Fruit fly (Drosophila melanogaster) whole organism, wandering third instar larva: ENCODE data around the gene CG7841.

ENCODE experiments used
- Abd-B ChIP-seq: fragments of >200 bp; optimal IDR thresholded peaks from 2 replicates; lab custom pipeline; 2017; ENCODE audit warnings: missing biosample characterization, missing genetic modification characterization
- CG32264 ChIP-seq: fragments of 200-800 bp; sonication (Bioruptor generic); optimal IDR thresholded peaks from 2 replicates; lab custom pipeline; 2016; ENCODE audit warnings: missing biosample characterization, missing genetic modification characterization
- CG9705 ChIP-seq: fragments of 200-800 bp; sonication (Bioruptor generic); optimal IDR thresholded peaks from 2 replicates; lab custom pipeline; 2018; ENCODE audit warnings: missing biosample characterization, mild to moderate bottlenecking, missing genetic modification characterization
- CrebA ChIP-seq: fragments of 200-800 bp; sonication (Bioruptor generic); optimal IDR thresholded peaks from 2 replicates; lab custom pipeline; 2016; ENCODE audit warnings: missing biosample characterization, mild to moderate bottlenecking, missing genetic modification characterization, borderline replicate concordance
- Dfd ChIP-seq: fragments of >200 bp; optimal IDR thresholded peaks from 2 replicates; lab custom pipeline; 2017; ENCODE audit warnings: missing biosample characterization, missing genetic modification characterization
- Dif ChIP-seq: fragments of 200-275, 200-300 bp; sonication (Bioruptor generic); optimal IDR thresholded peaks from 2 replicates; lab custom pipeline; 2018; ENCODE audit warnings: missing biosample characterization, missing genetic modification characterization; ENCODE audit not compliant: partially characterized antibody
- GATAd ChIP-seq: sonication (Bioruptor generic); optimal IDR thresholded peaks from 2 replicates; lab custom pipeline; 2016; ENCODE audit warnings: missing biosample characterization, missing genetic modification characterization
- HLH106 ChIP-seq: fragments of 200-800 bp; optimal IDR thresholded peaks from 3 replicates; lab custom pipeline; 2019; ENCODE audit warnings: missing biosample characterization, mild to moderate bottlenecking, missing genetic modification characterization, moderate library complexity
- Hnf4 ChIP-seq: fragments of 200-800 bp; sonication (Bioruptor generic); optimal IDR thresholded peaks from 2 replicates; lab custom pipeline; 2016; ENCODE audit warnings: missing biosample characterization, mild to moderate bottlenecking, missing genetic modification characterization
- Hr78 ChIP-seq: fragments of >200 bp; optimal IDR thresholded peaks from 2 replicates; lab custom pipeline; 2017; ENCODE audit warnings: missing biosample characterization, missing genetic modification characterization
- Hr83 ChIP-seq: fragments of 200-300 bp; sonication (Bioruptor generic); optimal IDR thresholded peaks from 2 replicates; lab custom pipeline; 2016; ENCODE audit warnings: missing biosample characterization, mild to moderate bottlenecking, missing genetic modification characterization, moderate library complexity; ENCODE audit not compliant: poor library complexity, severe bottlenecking
- Jra ChIP-seq: sonication (Bioruptor generic); optimal IDR thresholded peaks from 2 replicates; lab custom pipeline; 2016; ENCODE audit warnings: missing biosample characterization, missing genetic modification characterization
- Mio ChIP-seq: sonication (Bioruptor generic); optimal IDR thresholded peaks from 2 replicates; lab custom pipeline; 2016; ENCODE audit warnings: missing biosample characterization, missing genetic modification characterization
- Myc ChIP-seq: fragments of >200 bp; optimal IDR thresholded peaks from 2 replicates; lab custom pipeline; 2017
- N ChIP-seq: fragments of >200 bp; optimal IDR thresholded peaks from 2 replicates; lab custom pipeline; 2018; ENCODE audit warnings: missing biosample characterization, missing external identifiers, missing genetic modification characterization
- OdsH ChIP-seq: fragments of 200-800 bp; sonication (Bioruptor generic); optimal IDR thresholded peaks from 2 replicates; lab custom pipeline; 2016; ENCODE audit warnings: missing biosample characterization, mild to moderate bottlenecking, missing genetic modification characterization
- Rel ChIP-seq, 2 experiments: fragments of 200-800 bp; sonication (Bioruptor generic) in 1 of 2; optimal IDR thresholded peaks; 2 replicates in 1 of 2; 3 replicates in 1 of 2; lab custom pipeline; 2016 to 2019; ENCODE audit warnings: mild to moderate bottlenecking in 2 of 2, missing biosample characterization in 2 of 2, missing genetic modification characterization in 2 of 2, moderate library complexity in 1 of 2
- Sp1 ChIP-seq: fragments of 200-800 bp; sonication (Bioruptor generic); optimal IDR thresholded peaks from 3 replicates; lab custom pipeline; 2019; ENCODE audit warnings: missing biosample characterization, mild to moderate bottlenecking, missing genetic modification characterization, moderate library complexity
- Vsx2 ChIP-seq: fragments of 200-300, 225-300 bp; sonication (Bioruptor generic); optimal IDR thresholded peaks from 2 replicates; lab custom pipeline; 2018; ENCODE audit warnings: missing biosample characterization, missing genetic modification characterization; ENCODE audit not compliant: partially characterized antibody
- br ChIP-seq: fragments of 200-800 bp; sonication (Bioruptor generic); optimal IDR thresholded peaks from 2 replicates; lab custom pipeline; 2016; ENCODE audit warnings: missing biosample characterization, missing genetic modification characterization
- brk ChIP-seq: fragments of 200-800 bp; sonication (Bioruptor generic); optimal IDR thresholded peaks from 2 replicates; lab custom pipeline; 2016; ENCODE audit warnings: missing biosample characterization, mild to moderate bottlenecking, missing genetic modification characterization
- dl ChIP-seq, 2 experiments: fragments of 175-275, 200-275 bp in 1 of 2; fragments of 200-275 bp in 1 of 2; sonication (Bioruptor generic); optimal IDR thresholded peaks; lab custom pipeline; 2018; ENCODE audit warnings: mild to moderate bottlenecking in 2 of 2, missing biosample characterization in 2 of 2, missing genetic modification characterization in 2 of 2, moderate library complexity in 2 of 2; ENCODE audit not compliant: partially characterized antibody in 2 of 2, insufficient read depth in 1 of 2
- dmrt93B ChIP-seq: fragments of 200-800 bp; sonication (Bioruptor generic); optimal IDR thresholded peaks from 2 replicates; lab custom pipeline; 2018; ENCODE audit warnings: missing biosample characterization, mild to moderate bottlenecking, missing genetic modification characterization
- dsf ChIP-seq: sonication (Bioruptor generic); optimal IDR thresholded peaks from 2 replicates; lab custom pipeline; 2016; ENCODE audit warnings: missing biosample characterization, missing genetic modification characterization, borderline replicate concordance
- ey ChIP-seq: fragments of 200-800 bp; sonication (Bioruptor generic); optimal IDR thresholded peaks from 2 replicates; lab custom pipeline; 2016; ENCODE audit warnings: missing biosample characterization, missing genetic modification characterization
- foxo ChIP-seq, 2 experiments: fragments of 200-800 bp; sonication (Bioruptor generic); optimal IDR thresholded peaks; 2 replicates in 1 of 2; 3 replicates in 1 of 2; lab custom pipeline; 2016 to 2017; ENCODE audit warnings: missing biosample characterization in 2 of 2, missing genetic modification characterization in 2 of 2
- fru ChIP-seq: fragments of 200-800 bp; sonication (Bioruptor generic); optimal IDR thresholded peaks from 3 replicates; lab custom pipeline; 2016; ENCODE audit warnings: missing biosample characterization, mild to moderate bottlenecking, missing genetic modification characterization
- h ChIP-seq: fragments of 200-800 bp; sonication (Bioruptor generic); optimal IDR thresholded peaks from 3 replicates; lab custom pipeline; 2016; ENCODE audit warnings: missing biosample characterization, mild to moderate bottlenecking, missing genetic modification characterization
- jim ChIP-seq: fragments of 175-275, 200-325 bp; sonication (Bioruptor generic); optimal IDR thresholded peaks from 2 replicates; lab custom pipeline; 2016; ENCODE audit warnings: missing biosample characterization, mild to moderate bottlenecking, missing genetic modification characterization
- lola ChIP-seq: fragments of >200 bp; optimal IDR thresholded peaks from 2 replicates; lab custom pipeline; 2017; ENCODE audit warnings: missing biosample characterization, missing genetic modification characterization
- pan ChIP-seq: fragments of >200 bp; optimal IDR thresholded peaks from 2 replicates; lab custom pipeline; 2017
- psq ChIP-seq: fragments of 200-800 bp; sonication (Bioruptor generic); optimal IDR thresholded peaks from 3 replicates; lab custom pipeline; 2017; ENCODE audit warnings: missing biosample characterization, mild to moderate bottlenecking, missing genetic modification characterization, moderate library complexity
- rgr ChIP-seq: fragments of 200-800 bp; sonication (Bioruptor generic); optimal IDR thresholded peaks from 3 replicates; lab custom pipeline; 2016; ENCODE audit warnings: missing biosample characterization, mild to moderate bottlenecking, missing genetic modification characterization
- sage ChIP-seq: fragments of 200-800 bp; sonication (Bioruptor generic); optimal IDR thresholded peaks from 2 replicates; lab custom pipeline; 2016; ENCODE audit warnings: missing biosample characterization, mild to moderate bottlenecking, missing genetic modification characterization
- sv ChIP-seq: fragments of 200-800 bp; sonication (Bioruptor generic); optimal IDR thresholded peaks from 3 replicates; lab custom pipeline; 2016; ENCODE audit warnings: missing biosample characterization, missing genetic modification characterization
- tai ChIP-seq: sonication (Bioruptor generic); optimal IDR thresholded peaks from 2 replicates; lab custom pipeline; 2016; ENCODE audit warnings: missing biosample characterization, missing genetic modification characterization
- usp ChIP-seq: fragments of >200 bp; optimal IDR thresholded peaks from 2 replicates; lab custom pipeline; 2017; ENCODE audit warnings: missing biosample characterization, missing genetic modification characterization
- woc ChIP-seq: sonication (Bioruptor generic); optimal IDR thresholded peaks from 2 replicates; lab custom pipeline; 2016; ENCODE audit warnings: missing biosample characterization, mild to moderate bottlenecking, missing genetic modification characterization

The CG7841 gene

DNA sequence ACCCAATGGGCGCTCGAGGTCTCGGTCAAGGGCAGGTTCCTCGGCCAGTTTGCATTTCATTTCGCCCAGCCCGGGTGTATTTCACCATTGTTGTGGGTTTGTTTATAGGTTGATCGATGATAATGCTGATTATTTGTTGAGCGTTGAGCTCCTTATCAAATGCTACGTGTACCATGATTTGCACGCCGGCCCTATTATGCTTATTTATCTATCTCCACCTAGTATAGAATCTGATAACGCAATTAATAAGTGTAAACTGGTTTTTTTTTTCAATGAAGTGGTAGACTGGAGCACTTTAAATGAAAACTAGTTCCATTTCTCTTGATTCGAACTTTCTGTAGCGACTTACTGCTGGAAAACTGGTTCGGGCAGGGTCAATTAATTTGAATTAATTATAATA lies 5.8 kb downstream of the CG7841 start:
- no peak for TF ChIP-seq psq (GFP tag; lab: Kevin White, UChicago)
- TF ChIP-seq Dif, result no peak
- no peak for TF ChIP-seq lola
- TF ChIP-seq HLH106 (tag; lab: Kevin White, UChicago), result no peak
- TF ChIP-seq Sp1 (GFP tag; lab: Kevin White, UChicago), result no peak
- no peak for TF ChIP-seq ey
- no peak for TF ChIP-seq Abd-B

DNA sequence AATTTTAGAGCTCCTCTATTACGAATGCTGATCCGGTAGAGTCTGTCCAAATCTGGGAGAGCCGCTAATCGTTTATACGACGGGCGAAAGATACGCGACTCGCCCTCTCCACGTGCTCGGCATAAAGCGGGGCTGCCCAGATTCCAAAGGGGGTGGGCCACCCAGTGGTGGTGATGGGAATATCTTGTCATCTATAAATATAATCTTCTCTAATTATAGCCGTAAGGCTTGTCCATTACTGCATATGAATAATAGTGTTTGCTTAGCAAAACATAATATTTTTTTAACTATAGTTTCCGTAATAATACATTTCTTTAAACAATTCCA lies 6.4 kb downstream of the CG7841 start:
- no peak for TF ChIP-seq HLH106 (tag; lab: Kevin White, UChicago)
- TF ChIP-seq woc, result peak; percentile 32

DNA sequence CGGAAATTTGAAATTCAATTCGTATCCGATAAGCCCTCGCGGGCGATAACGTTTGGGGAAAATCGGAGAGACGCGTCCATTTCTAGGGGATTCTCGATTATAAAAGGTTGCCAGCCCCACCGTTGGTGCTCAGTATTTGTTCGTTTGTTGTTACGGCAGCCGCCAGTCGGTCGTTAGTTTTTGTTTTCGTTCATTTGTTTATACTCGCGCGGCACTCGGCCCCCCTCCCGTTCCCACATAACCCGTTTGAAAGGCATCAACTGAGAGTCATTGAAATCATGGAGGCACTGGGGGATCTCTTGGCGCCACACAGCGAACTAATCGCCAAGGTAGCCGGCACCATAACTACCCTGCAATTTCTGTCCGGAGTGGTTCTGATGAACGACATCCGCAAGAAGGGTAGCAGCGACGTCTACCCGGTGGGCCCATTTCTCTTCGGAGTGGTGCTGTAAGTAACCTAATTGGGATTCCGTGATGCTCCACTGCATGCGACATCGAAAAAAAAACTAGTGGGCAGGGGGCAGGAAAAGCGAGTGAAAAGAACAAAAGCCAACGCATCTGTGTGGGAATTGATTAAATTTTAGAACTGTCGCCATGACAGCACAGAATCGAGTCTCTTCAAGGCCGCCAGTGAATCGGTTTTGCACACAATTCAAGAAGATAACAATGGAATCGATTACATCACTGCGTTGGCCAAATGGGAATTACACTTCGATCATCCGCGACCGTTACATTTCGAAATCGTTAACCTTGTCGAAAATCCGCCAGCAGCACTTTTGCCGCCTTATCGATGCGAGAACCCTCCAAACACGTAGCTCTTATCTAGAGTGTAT lies 7.0 kb downstream of the CG7841 start, which contains the start of gene CG7272:
Gene CG7272, plus strand, starts transcription at position 126 of the 833 bp plus-strand sequence.
- no peak for TF ChIP-seq usp (GFP tag; lab: Kevin White, UChicago)
- no peak for TF ChIP-seq fru (GFP tag; lab: Kevin White, UChicago)
- peak; percentile 64 for TF ChIP-seq Dif
- no peak for TF ChIP-seq sv (GFP tag; lab: Kevin White, UChicago)
- TF ChIP-seq CG32264, result no peak
- TF ChIP-seq tai (GFP tag; lab: Kevin White, UChicago), result no peak
- no peak for TF ChIP-seq brk (GFP tag; lab: Kevin White, UChicago)
- TF ChIP-seq N (GFP tag; lab: Kevin White, UChicago), result no peak
- peak; percentile 13 for TF ChIP-seq Sp1 (GFP tag; lab: Kevin White, UChicago)
- no peak for TF ChIP-seq CG9705 (GFP tag; lab: Kevin White, UChicago)
- no peak for TF ChIP-seq sage (GFP tag; lab: Kevin White, UChicago)
- TF ChIP-seq HLH106 (tag; lab: Kevin White, UChicago), result no peak
- no peak for TF ChIP-seq Jra (GFP tag; lab: Kevin White, UChicago)
- TF ChIP-seq jim (GFP tag; lab: Kevin White, UChicago), result peak; percentile 86
- TF ChIP-seq Dfd, result no peak
- no peak for TF ChIP-seq lola
- peak; percentile 29 for TF ChIP-seq woc
- TF ChIP-seq Vsx2 (GFP tag; lab: Kevin White, UChicago), result no peak
- no peak for TF ChIP-seq psq (GFP tag; lab: Kevin White, UChicago)
- TF ChIP-seq ey, result no peak
- TF ChIP-seq dsf, result no peak
- no peak for TF ChIP-seq Mio (GFP tag; lab: Kevin White, UChicago)
- no peak for TF ChIP-seq Abd-B
- no peak for TF ChIP-seq CrebA (GFP tag; lab: Kevin White, UChicago)
- no peak for TF ChIP-seq Myc
- no peak for TF ChIP-seq foxo (GFP tag; optimal IDR thresholded peaks at IDR 0.05; lab: Kevin White, UChicago)
- TF ChIP-seq dl (GFP tag; optimal IDR thresholded peaks at IDR 0.05; lab: Kevin White, UChicago; ENCODE audit: insufficient read depth in 1 of 2, partially characterized antibody in 2 of 2), result no peak
- TF ChIP-seq dmrt93B (GFP tag; lab: Kevin White, UChicago), result no peak
- no peak for TF ChIP-seq Hr78 (GFP tag; lab: Kevin White, UChicago)
- no peak for TF ChIP-seq OdsH (GFP tag; lab: Kevin White, UChicago)
- no peak for TF ChIP-seq GATAd (GFP tag; lab: Kevin White, UChicago)
- peak; percentile 30 for TF ChIP-seq Hr83 (GFP tag; lab: Kevin White, UChicago)
- TF ChIP-seq Rel (GFP tag; optimal IDR thresholded peaks at IDR 0.05; lab: Kevin White, UChicago), result no peak
- peak; percentile 96 for TF ChIP-seq Rel (tag; optimal IDR thresholded peaks at IDR 0.05; lab: Kevin White, UChicago)
- peak; percentile 42 for TF ChIP-seq br (GFP tag; lab: Kevin White, UChicago)
- peak; percentile 61 for TF ChIP-seq rgr (GFP tag; lab: Kevin White, UChicago)
- TF ChIP-seq h (GFP tag; lab: Kevin White, UChicago), result peak; percentile 51
- no peak for TF ChIP-seq pan (lab: Kevin White, UChicago)
- no peak for TF ChIP-seq Hnf4 (GFP tag; lab: Kevin White, UChicago)
- TF ChIP-seq, all 38 proteins: peak for 9
